Fruit fly (Drosophila melanogaster): ENCODE measurements around the gene Ost48.

The Ost48 gene

DNA sequence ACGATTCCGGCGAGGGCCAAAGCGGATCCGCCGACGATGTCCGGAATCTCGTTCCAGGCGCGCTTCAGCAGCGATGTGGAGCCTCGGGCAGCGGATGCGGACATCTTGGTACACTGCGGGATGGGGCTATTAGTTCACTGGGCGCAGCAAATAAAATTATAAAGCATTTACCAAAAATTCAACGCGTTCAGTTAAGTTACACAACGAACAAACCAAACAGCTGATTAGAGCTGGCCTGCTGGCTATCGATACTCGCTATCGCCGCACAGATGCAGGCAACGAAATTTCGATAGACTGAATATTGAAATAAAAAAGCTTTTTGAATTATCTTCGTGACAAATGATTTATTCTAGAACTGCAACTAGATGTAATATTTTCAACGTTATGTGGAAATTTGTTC is 1.4 kb upstream of the Ost48 start, which contains the start of gene NdufA3 (continued):
- peak; percentile 81 for TF ChIP-seq hb (GFP tag; IDR thresholded peaks at IDR 0.05; ENCODE audit: partially characterized antibody)
- TF ChIP-seq Dbx (GFP tag; IDR thresholded peaks at IDR 0.05): no peak
- TF ChIP-seq dan (GFP tag; IDR thresholded peaks at IDR 0.05): no peak
- TF ChIP-seq CG9932 (GFP tag; IDR thresholded peaks at IDR 0.05): no peak
- TF ChIP-seq Ets97D (GFP tag; optimal IDR thresholded peaks at IDR 0.05): no peak
- no peak for TF ChIP-seq Stat92E (GFP tag; optimal IDR thresholded peaks at IDR 0.05)
- peak; percentile 82 for TF ChIP-seq MBD-R2 (GFP tag; IDR thresholded peaks at IDR 0.05)
- no peak for TF ChIP-seq CG31441 (GFP tag; IDR thresholded peaks at IDR 0.05)
- peak; percentile 78 for TF ChIP-seq knrl (GFP tag; IDR thresholded peaks at IDR 0.05; ENCODE audit: partially characterized antibody)
- no peak for TF ChIP-seq Rx (GFP tag; IDR thresholded peaks at IDR 0.05)
- peak; percentile 50 for TF ChIP-seq E2f2 (GFP tag; IDR thresholded peaks at IDR 0.05)
- no peak for TF ChIP-seq trh (GFP tag; optimal IDR thresholded peaks at IDR 0.05)
- TF ChIP-seq BtbVII (GFP tag; optimal IDR thresholded peaks at IDR 0.05): no peak
- TF ChIP-seq pita (GFP tag; optimal IDR thresholded peaks at IDR 0.05): no peak
- no peak for TF ChIP-seq bcd (GFP tag; optimal IDR thresholded peaks at IDR 0.05)
- TF ChIP-seq salm (tag; optimal IDR thresholded peaks at IDR 0.05): no peak
- no peak for TF ChIP-seq CG1529 (GFP tag; optimal IDR thresholded peaks at IDR 0.05)
- no peak for TF ChIP-seq ind (GFP tag; optimal IDR thresholded peaks at IDR 0.05)
- TF ChIP-seq CG12659 (GFP tag; optimal IDR thresholded peaks at IDR 0.05): peak; percentile 35
- no peak for TF ChIP-seq CG13424 (tag; optimal IDR thresholded peaks at IDR 0.05)
- TF ChIP-seq ci (GFP tag; IDR thresholded peaks at IDR 0.05): no peak
- no peak for TF ChIP-seq Sin3A (optimal IDR thresholded peaks at IDR 0.05)
- no peak for TF ChIP-seq dm (GFP tag; optimal IDR thresholded peaks at IDR 0.05)
- TF ChIP-seq Ravus (GFP tag; IDR thresholded peaks at IDR 0.05): no peak
- TF ChIP-seq Deaf1 (tag; optimal IDR thresholded peaks at IDR 0.05): no peak
- no peak for TF ChIP-seq zf30C (GFP tag; optimal IDR thresholded peaks at IDR 0.05)
- TF ChIP-seq fu2 (GFP tag; optimal IDR thresholded peaks at IDR 0.05): no peak
- peak; percentile 83 for TF ChIP-seq Scr (GFP tag; IDR thresholded peaks at IDR 0.05; ENCODE audit: partially characterized antibody)
- TF ChIP-seq Antp (GFP tag; optimal IDR thresholded peaks at IDR 0.05): no peak
- TF ChIP-seq cas (GFP tag; IDR thresholded peaks at IDR 0.05): no peak
- TF ChIP-seq grn (GFP tag; optimal IDR thresholded peaks at IDR 0.05): no peak
- no peak for TF ChIP-seq mirr (GFP tag; optimal IDR thresholded peaks at IDR 0.05)
- TF ChIP-seq ato (GFP tag; IDR thresholded peaks at IDR 0.05; ENCODE audit: partially characterized antibody): peak; percentile 67; the same call in 1 of the 2 replicates
- no peak for TF ChIP-seq lmd (GFP tag; IDR thresholded peaks at IDR 0.05)
- TF ChIP-seq CG15479 (GFP tag; optimal IDR thresholded peaks at IDR 0.05): no peak
- no peak for TF ChIP-seq CG15011 (GFP tag; optimal IDR thresholded peaks at IDR 0.05)
- TF ChIP-seq CG10654 (GFP tag; optimal IDR thresholded peaks at IDR 0.05): no peak
- TF ChIP-seq NC2β (GFP tag; optimal IDR thresholded peaks at IDR 0.05): no peak
- no peak for TF ChIP-seq gsb-n (tag; optimal IDR thresholded peaks at IDR 0.05)
- no peak for TF ChIP-seq CG18599 (GFP tag; optimal IDR thresholded peaks at IDR 0.05)
- no peak for TF ChIP-seq CG8388 (GFP tag; optimal IDR thresholded peaks at IDR 0.05)
- no peak for TF ChIP-seq NFAT (GFP tag; IDR thresholded peaks at IDR 0.05)
- TF ChIP-seq cad (GFP tag; optimal IDR thresholded peaks at IDR 0.05): no peak
- no peak for TF ChIP-seq sim (GFP tag; IDR thresholded peaks at IDR 0.05)
- TF ChIP-seq Six4 (GFP tag; optimal IDR thresholded peaks at IDR 0.05): no peak
- TF ChIP-seq CG14014 (GFP tag; IDR thresholded peaks at IDR 0.05): no peak
- no peak for TF ChIP-seq Chrac-16 (GFP tag; optimal IDR thresholded peaks at IDR 0.05)
- no peak for TF ChIP-seq CG2120 (GFP tag; optimal IDR thresholded peaks at IDR 0.05)
- no peak for TF ChIP-seq cg (GFP tag; optimal IDR thresholded peaks at IDR 0.05)
- no peak for TF ChIP-seq CG6654 (GFP tag; optimal IDR thresholded peaks at IDR 0.05)
- TF ChIP-seq CG13894 (tag; optimal IDR thresholded peaks at IDR 0.05): no peak
- TF ChIP-seq hth (optimal IDR thresholded peaks at IDR 0.05): no peak
- no peak for TF ChIP-seq CG9609 (GFP tag; optimal IDR thresholded peaks at IDR 0.05)
